Worm (Caenorhabditis elegans) whole organism, midembryonic: ENCODE measurements around the gene cgt-1.

Experiments
- med-1 ChIP-seq: sonication (generic microtip); optimal IDR thresholded peaks from 2 replicates; lab custom pipeline; 2017; ENCODE audit warnings: missing genetic modification characterization, mild to moderate bottlenecking, missing compliant biosample characterization, antibody characterized with exemption, missing genetic modification reagents; ENCODE audit not compliant: insufficient read depth
- ztf-23 ChIP-seq: fragments of 200-800 bp; sonication (Bioruptor generic); IDR thresholded peaks from 2 replicates; pipeline ENCODE4 v1.3.6; 2022; ENCODE audit warnings: missing genetic modification reagents, missing genetic modification characterization, missing compliant biosample characterization

DNA sequence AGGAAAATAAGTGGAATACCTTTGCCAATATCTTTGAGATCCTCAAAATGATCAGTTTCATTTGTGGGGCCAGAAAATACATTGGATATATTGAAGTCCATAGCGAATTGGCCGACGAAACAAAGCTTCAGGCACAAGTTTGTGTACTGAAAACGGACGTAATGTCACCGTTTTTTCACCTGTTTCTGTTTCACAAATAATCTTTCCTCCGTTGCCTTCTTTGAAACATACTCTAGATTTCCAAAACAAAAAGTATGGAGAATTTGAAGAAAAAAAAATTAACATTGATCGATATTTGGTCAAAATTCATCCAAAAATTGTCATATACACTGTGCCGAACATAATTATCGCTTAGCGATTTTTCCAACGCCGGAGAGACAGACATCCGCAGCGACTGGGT, 26.1 kb downstream of the cgt-1 start, which contains the start of gene srz-12:
- no peak for TF ChIP-seq ztf-23 (GFP tag; lab: Robert Waterston, UW)
- TF ChIP-seq med-1 (GFP tag; lab: Kevin White, UChicago), result no peak
